Worm (Caenorhabditis elegans) whole organism, early embryonic: ENCODE results near the gene isy-1.
A peak's percentile ranks its signal among the peaks of the same experiment; 100 is the strongest.

ENCODE experiments used
- F13C5.2 ChIP-seq: sonication (generic microtip); optimal IDR thresholded peaks from 2 replicates; lab custom pipeline; 2017; ENCODE audit warnings: mild to moderate bottlenecking, missing genetic modification characterization, inconsistent platforms, missing compliant biosample characterization
- aly-1 ChIP-seq: sonication (generic microtip); optimal IDR thresholded peaks from 2 replicates; lab custom pipeline; 2016; ENCODE audit warnings: missing genetic modification characterization, missing compliant biosample characterization
- ama-1 ChIP-seq: fragments of 150-350 bp; optimal IDR thresholded peaks from 2 replicates; lab custom pipeline; 2014
- ceh-13 ChIP-seq: fragments of 200-800 bp; sonication (Bioruptor generic); optimal IDR thresholded peaks from 2 replicates; lab custom pipeline; 2018; ENCODE audit warnings: mild to moderate bottlenecking, missing genetic modification characterization, missing compliant biosample characterization
- ceh-36 ChIP-seq: sonication (generic microtip); optimal IDR thresholded peaks from 2 replicates; lab custom pipeline; 2016; ENCODE audit warnings: missing genetic modification characterization, inconsistent platforms, missing compliant biosample characterization
- ets-7 ChIP-seq: sonication (generic microtip); optimal IDR thresholded peaks from 2 replicates; lab custom pipeline; 2016; ENCODE audit warnings: missing genotype, missing genetic modification characterization, missing compliant biosample characterization
- flt-1 ChIP-seq: fragments of 200-800 bp; sonication (Bioruptor generic); IDR thresholded peaks from 2 replicates; pipeline ENCODE4 v1.3.6; 2022; ENCODE audit warnings: missing genetic modification characterization, missing compliant biosample characterization
- hmbx-1 ChIP-seq: sonication (generic microtip); optimal IDR thresholded peaks from 2 replicates; lab custom pipeline; 2016; ENCODE audit warnings: mild to moderate bottlenecking, missing genetic modification characterization, missing compliant biosample characterization
- hmg-4 ChIP-seq: fragments of 200-800 bp; sonication (Bioruptor generic); optimal IDR thresholded peaks from 2 replicates; lab custom pipeline; 2018; ENCODE audit warnings: mild to moderate bottlenecking, missing genetic modification characterization, missing compliant biosample characterization
- hnd-1 ChIP-seq: sonication (generic microtip); optimal IDR thresholded peaks from 2 replicates; lab custom pipeline; 2016; ENCODE audit warnings: missing genetic modification characterization, missing compliant biosample characterization
- scrt-1 ChIP-seq: fragments of 200-800 bp; sonication (Bioruptor generic); IDR thresholded peaks from 2 replicates; pipeline ENCODE4 v1.3.6; 2022; ENCODE audit warnings: missing genetic modification characterization, missing compliant biosample characterization
- sea-1 ChIP-seq: fragments of 200-800 bp; sonication (Bioruptor generic); conservative IDR thresholded peaks from 2 replicates; pipeline ENCODE4 v1.3.6; 2022; ENCODE audit warnings: missing genetic modification characterization, missing compliant biosample characterization
- tbx-37 ChIP-seq: fragments of 200-800 bp; sonication (Bioruptor generic); conservative IDR thresholded peaks from 2 replicates; pipeline ENCODE4 v1.3.6; 2022; ENCODE audit warnings: missing genetic modification reagents, missing genetic modification characterization, missing compliant biosample characterization
- tra-4 ChIP-seq: sonication (generic microtip); optimal IDR thresholded peaks from 2 replicates; lab custom pipeline; 2017; ENCODE audit warnings: missing genetic modification characterization, missing compliant biosample characterization

DNA sequence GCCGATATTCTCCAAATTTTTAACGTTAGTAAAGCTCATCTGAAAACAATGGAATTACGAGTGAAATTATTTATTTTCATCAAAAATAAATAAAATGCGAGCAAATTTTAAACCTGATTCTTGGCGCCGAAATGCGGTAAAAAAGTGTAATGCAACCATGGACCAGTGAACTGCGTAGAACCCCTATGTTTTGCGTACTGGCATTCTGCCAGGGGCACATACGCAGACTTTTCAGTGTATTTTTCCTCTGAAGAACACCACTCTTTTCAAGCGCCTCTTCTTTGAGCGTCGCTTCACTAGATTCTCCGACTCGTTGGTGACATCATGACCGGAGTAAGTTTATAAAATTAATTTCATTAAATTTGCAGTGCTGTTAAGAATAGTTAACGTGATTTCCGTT, 35.0 kb downstream of the isy-1 start, which contains the start of the genes ctf-4 and eef-1G:
- no peak for TF ChIP-seq ceh-36 (tag; lab: Kevin White, UChicago)
- TF ChIP-seq tbx-37 (GFP tag; lab: Robert Waterston, UW), result no peak
- no peak for TF ChIP-seq hnd-1 (tag; lab: Kevin White, UChicago)
- TF ChIP-seq hmg-4 (GFP tag; lab: Kevin White, UChicago), result no peak
- peak; percentile 74 for TF ChIP-seq F13C5.2
- TF ChIP-seq ama-1, result no peak
- no peak for TF ChIP-seq ceh-13 (GFP tag; lab: Kevin White, UChicago)
- no peak for TF ChIP-seq tra-4
- TF ChIP-seq flt-1 (GFP tag; lab: Robert Waterston, UW), result no peak
- TF ChIP-seq sea-1 (GFP tag; lab: Robert Waterston, UW), result no peak
- TF ChIP-seq hmbx-1 (tag; lab: Kevin White, UChicago), result no peak
- TF ChIP-seq scrt-1 (GFP tag; lab: Robert Waterston, UW), result no peak
- TF ChIP-seq ets-7, result no peak
- no peak for TF ChIP-seq aly-1
